Worm (Caenorhabditis elegans) whole organism, L4 larva: ENCODE results near the gene baf-1.

ENCODE experiments used
- D1046.2 ChIP-seq: fragments of 200-800 bp; sonication (Bioruptor generic); IDR thresholded peaks from 2 replicates; pipeline ENCODE4 v1.3.6; 2022; ENCODE audit warnings: missing genetic modification characterization, missing compliant biosample characterization
- F26F4.8 ChIP-seq: fragments of 200-800 bp; sonication (Bioruptor generic); conservative IDR thresholded peaks from 2 replicates; pipeline ENCODE4 v1.3.6; 2022; ENCODE audit warnings: missing genetic modification characterization, missing compliant biosample characterization
- F37D6.2 ChIP-seq: sonication (generic microtip); optimal IDR thresholded peaks from 2 replicates; lab custom pipeline; 2016; ENCODE audit warnings: mild to moderate bottlenecking, missing genetic modification characterization, missing compliant biosample characterization
- F49E8.2 ChIP-seq: sonication (generic microtip); optimal IDR thresholded peaks from 2 replicates; lab custom pipeline; 2016; ENCODE audit warnings: missing compliant biosample characterization, mild to moderate bottlenecking, missing genetic modification characterization, borderline replicate concordance
- Y105C5A.15 ChIP-seq: fragments of 200-800 bp; sonication (Bioruptor generic); IDR thresholded peaks from 2 replicates; pipeline ENCODE4 v1.3.6; 2022; ENCODE audit warnings: missing genetic modification characterization, missing compliant biosample characterization
- aha-1 ChIP-seq: fragments of 150-350 bp; peaks from one replicate; lab custom pipeline; 2014; ENCODE audit warnings: missing biosample characterization, missing genetic modification characterization
- aly-2 ChIP-seq: sonication (generic microtip); optimal IDR thresholded peaks from 2 replicates; lab custom pipeline; 2018; ENCODE audit warnings: missing biosample characterization, missing genetic modification characterization
- ama-1 ChIP-seq: fragments of 150-350 bp; optimal IDR thresholded peaks from 2 replicates; lab custom pipeline; 2014; ENCODE audit warnings: inconsistent platforms, mixed read lengths
- attf-4 ChIP-seq: sonication (generic microtip); optimal IDR thresholded peaks from 3 replicates; lab custom pipeline; 2017; ENCODE audit warnings: missing biosample characterization, missing genetic modification characterization
- ceh-20 ChIP-seq: fragments of 200-800 bp; sonication (Bioruptor generic); IDR thresholded peaks from 2 replicates; pipeline ENCODE4 v1.3.6; 2022; ENCODE audit warnings: missing genetic modification reagents, missing genetic modification characterization, missing compliant biosample characterization
- ceh-44 ChIP-seq: fragments of 200-800 bp; sonication (Bioruptor generic); IDR thresholded peaks from 2 replicates; pipeline ENCODE4 v1.3.6; 2022; ENCODE audit warnings: missing genetic modification reagents, missing genetic modification characterization, missing compliant biosample characterization
- ctbp-1 ChIP-seq: fragments of 200-800 bp; sonication (Bioruptor generic); IDR thresholded peaks from 2 replicates; pipeline ENCODE4 v1.3.6; 2022; ENCODE audit warnings: missing genetic modification reagents, missing genetic modification characterization, missing compliant biosample characterization
- daf-16 ChIP-seq, 3 experiments: sonication (generic microtip); optimal IDR thresholded peaks; 2 replicates each; lab custom pipeline; 2016 to 2017; ENCODE audit warnings: missing genetic modification characterization in 3 of 3, missing genetic modification reagents in 3 of 3, mild to moderate bottlenecking in 2 of 3, missing compliant biosample characterization in 2 of 3, missing biosample characterization in 1 of 3, moderate library complexity in 1 of 3
- dmd-6 ChIP-seq: fragments of 200-800 bp; sonication (Bioruptor generic); IDR thresholded peaks from 2 replicates; pipeline ENCODE4 v1.3.6; 2022; ENCODE audit warnings: missing genetic modification reagents, missing genetic modification characterization, missing compliant biosample characterization
- dpl-1 ChIP-seq: fragments of 150-350 bp; optimal IDR thresholded peaks from 2 replicates; lab custom pipeline; 2014; ENCODE audit warnings: missing biosample characterization, missing genetic modification reagents, missing genetic modification characterization
- duxl-1 ChIP-seq: sonication (generic microtip); optimal IDR thresholded peaks from 2 replicates; lab custom pipeline; 2016; ENCODE audit warnings: mild to moderate bottlenecking, missing genetic modification characterization, moderate library complexity, missing compliant biosample characterization; ENCODE audit not compliant: poor library complexity
- dve-1 ChIP-seq: sonication (generic microtip); optimal IDR thresholded peaks from 2 replicates; lab custom pipeline; 2017; ENCODE audit warnings: antibody characterized with exemption, mild to moderate bottlenecking, missing genetic modification characterization, missing compliant biosample characterization; ENCODE audit not compliant: insufficient read depth
- egl-27 ChIP-seq: sonication (generic microtip); optimal IDR thresholded peaks from 3 replicates; lab custom pipeline; 2017; ENCODE audit warnings: missing biosample characterization, missing genetic modification reagents, missing genetic modification characterization
- egl-43 ChIP-seq: fragments of 200-800 bp; sonication (Bioruptor generic); IDR thresholded peaks from 2 replicates; pipeline ENCODE4 v1.3.6; 2022; ENCODE audit warnings: missing genetic modification reagents, missing genetic modification characterization, missing compliant biosample characterization
- hlh-11 ChIP-seq: fragments of 200-800 bp; sonication (Bioruptor generic); optimal IDR thresholded peaks from 2 replicates; lab custom pipeline; 2018; ENCODE audit warnings: mild to moderate bottlenecking, missing genetic modification characterization, missing compliant biosample characterization
- hlh-30 ChIP-seq: sonication (generic microtip); optimal IDR thresholded peaks from 2 replicates; lab custom pipeline; 2017; ENCODE audit warnings: antibody characterized with exemption, mild to moderate bottlenecking, missing genetic modification characterization, missing compliant biosample characterization; ENCODE audit not compliant: insufficient read depth
- jun-1 ChIP-seq: fragments of 150-350 bp; optimal IDR thresholded peaks from 2 replicates; lab custom pipeline; 2014; ENCODE audit warnings: missing biosample characterization, missing genetic modification reagents, missing genetic modification characterization
- lim-7 ChIP-seq: fragments of 200-800 bp; sonication (Bioruptor generic); IDR thresholded peaks from 2 replicates; pipeline ENCODE4 v1.3.6; 2022; ENCODE audit warnings: missing genetic modification characterization, missing compliant biosample characterization
- lin-1 ChIP-seq: fragments of 200-800 bp; sonication (Bioruptor generic); IDR thresholded peaks from 2 replicates; pipeline ENCODE4 v1.3.6; 2022; ENCODE audit warnings: missing genetic modification reagents, missing genetic modification characterization, missing compliant biosample characterization
- lin-15B ChIP-seq: fragments of 150-350 bp; sonication (generic microtip); optimal IDR thresholded peaks from 3 replicates; lab custom pipeline; 2014; ENCODE audit warnings: missing biosample characterization, missing genetic modification characterization
- lsy-2 ChIP-seq, 2 experiments: fragments of 150-350 bp in 1 of 2; sonication (generic microtip) in 1 of 2; optimal IDR thresholded peaks; 2 replicates each; lab custom pipeline; 2014 to 2017; ENCODE audit warnings: missing biosample characterization in 2 of 2, missing genetic modification characterization in 2 of 2
- mep-1 ChIP-seq: fragments of 150-350 bp; sonication (generic microtip); optimal IDR thresholded peaks from 3 replicates; lab custom pipeline; 2014; ENCODE audit warnings: missing biosample characterization, missing genetic modification characterization
- mes-2 ChIP-seq: sonication (generic microtip); optimal IDR thresholded peaks from 2 replicates; lab custom pipeline; 2016; ENCODE audit warnings: missing genotype, mild to moderate bottlenecking, missing genetic modification characterization, missing compliant biosample characterization; ENCODE audit not compliant: poor library complexity, severe bottlenecking
- mxl-3 ChIP-seq: fragments of 200-800 bp; sonication (Bioruptor generic); optimal IDR thresholded peaks from 2 replicates; lab custom pipeline; 2018; ENCODE audit warnings: mild to moderate bottlenecking, missing genetic modification characterization, missing compliant biosample characterization
- nhr-10 ChIP-seq: fragments of 150-350 bp; optimal IDR thresholded peaks from 2 replicates; lab custom pipeline; 2014; ENCODE audit warnings: missing biosample characterization, missing genetic modification characterization
- nhr-102 ChIP-seq: sonication (generic microtip); optimal IDR thresholded peaks from 2 replicates; lab custom pipeline; 2016; ENCODE audit warnings: mild to moderate bottlenecking, missing genetic modification characterization, moderate library complexity, missing compliant biosample characterization
- nhr-42 ChIP-seq: fragments of 200-800 bp; sonication (Bioruptor generic); IDR thresholded peaks from 2 replicates; pipeline ENCODE4 v1.3.6; 2022; ENCODE audit warnings: missing genetic modification characterization, missing compliant biosample characterization
- pha-4 ChIP-seq, 2 experiments: fragments of 150-350 bp in 1 of 2; fragments of 200-800 bp in 1 of 2; sonication (Bioruptor generic) in 1 of 2; IDR thresholded peaks in 1 of 2; optimal IDR thresholded peaks in 1 of 2; 2 replicates each; pipeline versions ENCODE4 v1.3.6 to Lab custom; 2014 to 2022; ENCODE audit warnings: missing genetic modification characterization in 2 of 2, missing genetic modification reagents in 2 of 2, missing biosample characterization in 1 of 2, missing compliant biosample characterization in 1 of 2
- rbr-2 ChIP-seq: sonication (generic microtip); optimal IDR thresholded peaks from 2 replicates; lab custom pipeline; 2016; ENCODE audit warnings: missing genotype, missing genetic modification characterization, missing compliant biosample characterization
- set-16 ChIP-seq: fragments of 200-800 bp; sonication (Bioruptor generic); IDR thresholded peaks from 2 replicates; pipeline ENCODE4 v1.3.6; 2022; ENCODE audit warnings: missing genetic modification reagents, missing genetic modification characterization, missing compliant biosample characterization
- unc-62 ChIP-seq, 3 experiments: fragments of 150-350 bp in 1 of 3; sonication (generic microtip); optimal IDR thresholded peaks in 2 of 3; peaks in 1 of 3; 1 replicate in 1 of 3; 2 replicates in 2 of 3; lab custom pipeline; 2014 to 2017; ENCODE audit warnings: missing biosample characterization in 3 of 3, missing genetic modification characterization in 3 of 3, missing genetic modification reagents in 3 of 3, missing genotype in 1 of 3
- vab-7 ChIP-seq: fragments of 200-800 bp; sonication (Bioruptor generic); IDR thresholded peaks from 2 replicates; pipeline ENCODE4 v1.3.6; 2022; ENCODE audit warnings: missing genetic modification reagents, missing genetic modification characterization, missing compliant biosample characterization
- zag-1 ChIP-seq: fragments of 150-350 bp; optimal IDR thresholded peaks from 2 replicates; lab custom pipeline; 2014; ENCODE audit warnings: missing biosample characterization, missing genetic modification characterization
- zfp-2 ChIP-seq: sonication (generic microtip); optimal IDR thresholded peaks from 2 replicates; lab custom pipeline; 2016; ENCODE audit warnings: mild to moderate bottlenecking, missing genetic modification characterization, missing compliant biosample characterization
- ztf-11 ChIP-seq: fragments of 150-350 bp; optimal IDR thresholded peaks from 2 replicates; lab custom pipeline; 2014; ENCODE audit warnings: missing biosample characterization, missing genetic modification characterization
- ztf-7 ChIP-seq: fragments of 150-350 bp; optimal IDR thresholded peaks from 2 replicates; lab custom pipeline; 2014; ENCODE audit warnings: missing biosample characterization, missing genetic modification characterization

baf-1 gene

DNA sequence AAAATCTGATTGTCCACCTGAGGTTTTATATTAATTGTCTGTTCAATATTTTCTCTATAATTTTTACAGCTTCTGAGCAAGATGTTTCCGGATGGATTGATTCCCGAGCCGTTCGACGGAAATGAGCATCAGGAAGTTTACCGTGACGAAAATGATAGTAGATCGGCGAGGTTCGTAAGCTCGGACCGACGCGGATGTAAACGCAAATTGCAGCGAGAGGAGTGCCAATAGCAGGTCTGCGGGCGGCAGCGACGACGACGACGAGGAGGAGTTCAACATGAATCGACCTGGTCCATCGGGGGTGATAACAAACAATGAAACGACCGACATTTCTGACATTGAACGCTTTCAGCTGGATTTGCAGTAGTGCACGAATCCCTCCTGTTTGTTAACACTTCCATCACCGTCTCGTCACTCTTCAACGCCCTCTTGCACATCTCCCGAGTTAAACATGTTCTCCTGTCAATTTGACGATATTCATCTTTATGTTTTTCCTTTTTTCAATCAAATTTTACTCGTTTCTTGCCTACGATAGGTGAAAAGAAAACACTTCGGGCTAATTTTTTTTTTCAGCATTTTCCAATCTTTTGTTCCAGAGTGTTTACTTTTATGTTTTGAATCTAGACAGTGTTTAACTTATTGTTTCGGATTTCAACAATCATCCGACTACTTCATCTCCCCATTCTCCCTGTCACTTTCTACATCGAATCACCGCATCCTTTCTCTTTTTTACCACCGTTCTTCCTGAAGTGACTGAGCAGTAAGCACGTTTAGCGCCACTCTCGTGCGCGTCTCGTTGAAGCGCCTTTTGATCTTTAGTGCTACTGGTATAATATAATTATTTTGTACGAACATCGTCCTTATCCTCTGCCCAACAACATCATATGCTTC, 5.1 kb upstream of the baf-1 start:
- 0 out of 2 replicates have a peak, but pooled peaks have one; percentile 49 for TF ChIP-seq nhr-42 (GFP tag; lab: Robert Waterston, UW)
- peak; percentile 2 for TF ChIP-seq mxl-3 (GFP tag; lab: Kevin White, UChicago)
- peak; percentile 78 for TF ChIP-seq aly-2 (tag; lab: Kevin White, UChicago)
- TF ChIP-seq dmd-6 (GFP tag; lab: Robert Waterston, UW), result no peak
- 0 out of 2 replicates have a peak, but pooled peaks have one; percentile 20 for TF ChIP-seq set-16
- TF ChIP-seq zag-1 (tag; lab: Kevin White, UChicago), result no peak
- no peak for TF ChIP-seq duxl-1 (tag; lab: Kevin White, UChicago)
- 0 out of 2 replicates have a peak, but pooled peaks have one; percentile 32 for TF ChIP-seq lim-7 (GFP tag; lab: Robert Waterston, UW)
- peak; percentile 89 for TF ChIP-seq ama-1 (lab: Kevin White, UChicago)
- peak; percentile 49; the same call in 1 of the 2 replicates for TF ChIP-seq lin-1 (GFP tag; lab: Robert Waterston, UW)
- no peak for TF ChIP-seq ztf-11 (tag; lab: Kevin White, UChicago)
- TF ChIP-seq F26F4.8 (GFP tag; lab: Robert Waterston, UW), result 0 out of 2 replicates have a peak, but pooled peaks have one; percentile 32
- TF ChIP-seq unc-62 (GFP tag; optimal IDR thresholded peaks at IDR 0.05 in 1 of 2; lab: Kevin White, UChicago), result peak in 1 of 2 experiments; percentile 91
- no peak for TF ChIP-seq unc-62 (tag; optimal IDR thresholded peaks at IDR 0.05; lab: Kevin White, UChicago)
- TF ChIP-seq pha-4 (GFP tag; IDR thresholded peaks at IDR 0.05; lab: Robert Waterston, UW), result 0 out of 2 replicates have a peak, but pooled peaks have one; percentile 26
- TF ChIP-seq pha-4 (tag; optimal IDR thresholded peaks at IDR 0.05; lab: Kevin White, UChicago), result no peak
- peak; percentile 73 for TF ChIP-seq egl-43
- TF ChIP-seq nhr-102, result no peak
- TF ChIP-seq ctbp-1 (GFP tag; lab: Robert Waterston, UW), result 0 out of 2 replicates have a peak, but pooled peaks have one; percentile 18
- TF ChIP-seq ceh-44 (GFP tag; lab: Robert Waterston, UW), result no peak
- TF ChIP-seq aha-1 (tag; lab: Kevin White, UChicago), result peak; percentile 28
- peak; percentile 50 for TF ChIP-seq nhr-10 (tag; lab: Kevin White, UChicago)

DNA sequence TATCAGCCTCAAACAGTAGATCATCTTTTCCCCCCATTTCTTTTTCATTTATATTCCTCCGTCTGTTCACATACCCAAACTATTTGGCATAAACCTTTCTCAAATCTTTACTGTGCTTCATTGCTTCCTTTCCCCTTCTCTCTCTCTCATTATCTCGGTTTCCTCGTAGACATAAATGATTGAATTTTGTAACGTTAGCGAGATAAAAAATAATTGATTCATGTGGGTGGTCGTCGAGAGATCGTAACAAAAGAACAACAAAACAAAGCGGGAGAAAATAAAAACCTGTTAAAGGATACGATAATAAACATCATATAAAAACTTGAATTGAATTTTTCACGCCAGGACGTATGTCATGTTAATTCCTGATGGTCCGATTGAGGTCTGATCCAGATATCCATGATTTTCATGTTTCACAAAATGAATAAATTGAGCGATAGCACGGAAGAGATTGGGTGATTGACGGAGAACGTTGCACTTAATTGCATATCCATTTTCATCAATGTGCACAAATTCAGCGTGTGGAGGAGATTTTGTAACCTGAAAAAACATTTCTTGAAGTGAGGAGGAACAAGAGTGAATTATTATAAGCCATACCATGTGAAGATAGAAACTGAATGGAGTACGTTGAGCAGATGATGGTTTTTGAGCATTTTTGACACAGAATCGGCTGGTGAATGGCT, 4.3 kb upstream of the baf-1 start:
- TF ChIP-seq mes-2 (tag; lab: Kevin White, UChicago) (peak; percentile 13), F49E8.2 (tag; lab: Kevin White, UChicago) (no peak), daf-16 (GFP tag; optimal IDR thresholded peaks at IDR 0.05; lab: Kevin White, UChicago) (no peak), daf-16 (tag; optimal IDR thresholded peaks at IDR 0.05; lab: Kevin White, UChicago) (peak; percentile 21), lsy-2 (tag; optimal IDR thresholded peaks at IDR 0.05; lab: Kevin White, UChicago) (peak in 1 of 2 experiments; percentile 44), dpl-1 (no peak), rbr-2 (tag; lab: Kevin White, UChicago) (peak; percentile 10), hlh-30 (peak; percentile 25), hlh-11 (tag; lab: Kevin White, UChicago) (no peak), D1046.2 (GFP tag; lab: Robert Waterston, UW) (0 out of 2 replicates have a peak, but pooled peaks have one; percentile 9), dve-1 (tag; lab: Kevin White, UChicago) (peak; percentile 6)

DNA sequence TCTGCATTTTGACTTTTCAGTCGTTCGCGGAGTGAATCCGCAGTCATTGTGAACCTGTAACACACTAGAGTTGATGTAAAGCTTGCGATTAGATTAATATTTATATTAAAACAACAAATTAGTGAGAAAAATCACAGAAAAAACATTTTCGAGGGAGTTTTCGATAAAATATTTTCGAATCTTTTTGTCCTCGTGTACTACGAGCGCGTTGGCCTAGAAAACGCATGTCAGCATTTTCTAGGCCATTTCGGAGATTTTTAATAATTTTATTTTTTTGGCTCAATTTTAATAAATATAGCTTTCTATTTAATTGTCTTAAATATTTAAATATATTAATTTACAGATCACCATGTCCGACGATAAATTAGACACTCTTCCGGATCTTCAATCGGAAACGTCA, 1.8 kb upstream of the baf-1 start, which contains the start of gene B0464.9:
Gene B0464.9, plus strand, starts transcription at position 344 of the 400 bp plus-strand sequence.
- TF ChIP-seq vab-7 (GFP tag; lab: Robert Waterston, UW) (no peak), lin-15B (tag; lab: Kevin White, UChicago) (no peak), F37D6.2 (no peak), zfp-2 (tag; lab: Kevin White, UChicago) (no peak), mxl-3 (GFP tag; lab: Kevin White, UChicago) (no peak), ceh-20 (no peak), rbr-2 (tag; lab: Kevin White, UChicago) (peak; percentile 13), lin-1 (GFP tag; lab: Robert Waterston, UW) (no peak), ztf-11 (tag; lab: Kevin White, UChicago) (no peak), pha-4 (GFP tag; IDR thresholded peaks at IDR 0.05; lab: Robert Waterston, UW) (no peak), pha-4 (tag; optimal IDR thresholded peaks at IDR 0.05; lab: Kevin White, UChicago) (no peak), mep-1 (tag; lab: Kevin White, UChicago) (peak; percentile 36), jun-1 (tag; lab: Kevin White, UChicago) (no peak), daf-16 (GFP tag; optimal IDR thresholded peaks at IDR 0.05; lab: Kevin White, UChicago) (no peak), daf-16 (tag; optimal IDR thresholded peaks at IDR 0.05; lab: Kevin White, UChicago) (peak; percentile 14), F49E8.2 (tag; lab: Kevin White, UChicago) (no peak), F26F4.8 (GFP tag; lab: Robert Waterston, UW) (no peak), ztf-7 (no peak), ctbp-1 (GFP tag; lab: Robert Waterston, UW) (no peak), attf-4 (tag; lab: Kevin White, UChicago) (no peak), Y105C5A.15 (GFP tag; lab: Robert Waterston, UW) (no peak), egl-27 (tag; lab: Kevin White, UChicago) (no peak)
